Worm (Caenorhabditis elegans) whole organism, young adult: ENCODE results near the gene Y54F10BM.21.

Experiments used
- B0035.1 ChIP-seq: sonication (generic microtip); optimal IDR thresholded peaks from 2 replicates; lab custom pipeline; 2016; ENCODE audit warnings: missing genetic modification characterization, mild to moderate bottlenecking, missing compliant biosample characterization, missing genotype, missing genetic modification reagents
- B0261.1 ChIP-seq: sonication (generic microtip); optimal IDR thresholded peaks from 2 replicates; lab custom pipeline; 2016; ENCODE audit warnings: mild to moderate bottlenecking, missing genetic modification characterization, moderate library complexity, missing compliant biosample characterization
- B0336.3 ChIP-seq: fragments of 200-800 bp; sonication (Bioruptor generic); IDR thresholded peaks from 2 replicates; pipeline ENCODE4 v1.3.6; 2022; ENCODE audit warnings: missing genetic modification characterization, missing compliant biosample characterization
- D2030.7 ChIP-seq: fragments of 200-800 bp; sonication (Bioruptor generic); IDR thresholded peaks from 2 replicates; pipeline ENCODE4 v1.3.6; 2022; ENCODE audit warnings: missing genetic modification reagents, missing genetic modification characterization, missing compliant biosample characterization
- F22D6.2 ChIP-seq: sonication (generic microtip); optimal IDR thresholded peaks from 2 replicates; lab custom pipeline; 2016; ENCODE audit warnings: mild to moderate bottlenecking, missing genetic modification characterization, missing compliant biosample characterization
- T07F8.4 ChIP-seq: sonication (generic microtip); optimal IDR thresholded peaks from 2 replicates; lab custom pipeline; 2016; ENCODE audit warnings: mild to moderate bottlenecking, missing genetic modification characterization, moderate library complexity, missing compliant biosample characterization
- Y67H2A.10 ChIP-seq: fragments of 200-800 bp; sonication (Bioruptor generic); conservative IDR thresholded peaks from 2 replicates; pipeline ENCODE4 v1.3.6; 2022; ENCODE audit warnings: missing genetic modification reagents, missing genetic modification characterization, missing compliant biosample characterization
- akir-1 ChIP-seq: fragments of 200-800 bp; sonication (Bioruptor generic); optimal IDR thresholded peaks from 2 replicates; lab custom pipeline; 2018; ENCODE audit warnings: mild to moderate bottlenecking, missing genetic modification characterization, moderate library complexity, missing compliant biosample characterization
- aptf-2 ChIP-seq: fragments of 200-800 bp; sonication (Bioruptor generic); conservative IDR thresholded peaks from 2 replicates; pipeline ENCODE4 v1.3.6; 2022; ENCODE audit warnings: missing genetic modification reagents, missing genetic modification characterization, missing compliant biosample characterization
- attf-3 ChIP-seq: fragments of 200-800 bp; sonication (Bioruptor generic); conservative IDR thresholded peaks from 2 replicates; pipeline ENCODE4 v1.3.6; 2022; ENCODE audit warnings: missing genetic modification reagents, missing genetic modification characterization, missing compliant biosample characterization
- cebp-1 ChIP-seq, 2 experiments: fragments of 200-800 bp in 1 of 2; sonication (Bioruptor generic) in 1 of 2; sonication (generic microtip) in 1 of 2; IDR thresholded peaks in 1 of 2; optimal IDR thresholded peaks in 1 of 2; 2 replicates each; pipeline versions ENCODE4 v1.3.6 to Lab custom; 2017 to 2022; ENCODE audit warnings: missing compliant biosample characterization in 2 of 2, missing genetic modification characterization in 2 of 2, mild to moderate bottlenecking in 1 of 2, missing genetic modification reagents in 1 of 2, moderate library complexity in 1 of 2
- cebp-2 ChIP-seq: fragments of 200-800 bp; sonication (Bioruptor generic); IDR thresholded peaks from 2 replicates; pipeline ENCODE4 v1.3.6; 2022; ENCODE audit warnings: missing genetic modification characterization, missing compliant biosample characterization
- ceh-100 ChIP-seq: fragments of 200-800 bp; sonication (Bioruptor generic); IDR thresholded peaks from 2 replicates; pipeline ENCODE4 v1.3.6; 2022; ENCODE audit warnings: missing genetic modification reagents, missing genetic modification characterization, missing compliant biosample characterization
- ceh-27 ChIP-seq: fragments of 200-800 bp; sonication (Bioruptor generic); optimal IDR thresholded peaks from 2 replicates; lab custom pipeline; 2018; ENCODE audit warnings: mild to moderate bottlenecking, missing genetic modification characterization, moderate library complexity, missing compliant biosample characterization
- ceh-40 ChIP-seq: fragments of 200-800 bp; sonication (Bioruptor generic); IDR thresholded peaks from 2 replicates; pipeline ENCODE4 v1.3.6; 2022; ENCODE audit warnings: missing genetic modification characterization, missing compliant biosample characterization
- ceh-58 ChIP-seq: fragments of 200-800 bp; sonication (Bioruptor generic); IDR thresholded peaks from 2 replicates; pipeline ENCODE4 v1.3.6; 2022; ENCODE audit warnings: missing genetic modification characterization, missing compliant biosample characterization
- ceh-79 ChIP-seq: sonication (generic microtip); optimal IDR thresholded peaks from 2 replicates; lab custom pipeline; 2017; ENCODE audit warnings: mild to moderate bottlenecking, missing genetic modification characterization, missing compliant biosample characterization
- chd-7 ChIP-seq: sonication (generic microtip); optimal IDR thresholded peaks from 2 replicates; lab custom pipeline; 2016; ENCODE audit warnings: mild to moderate bottlenecking, missing genetic modification characterization, moderate library complexity, missing compliant biosample characterization
- die-1 ChIP-seq: sonication (generic microtip); optimal IDR thresholded peaks from 2 replicates; lab custom pipeline; 2016; ENCODE audit warnings: missing genotype, mild to moderate bottlenecking, missing genetic modification characterization, missing compliant biosample characterization
- efl-1 ChIP-seq: fragments of 150-350 bp; optimal IDR thresholded peaks from 2 replicates; lab custom pipeline; 2014; ENCODE audit warnings: missing biosample characterization, missing genetic modification reagents, missing genetic modification characterization
- ets-4 ChIP-seq: fragments of 200-800 bp; sonication (Bioruptor generic); optimal IDR thresholded peaks from 2 replicates; lab custom pipeline; 2018; ENCODE audit warnings: mild to moderate bottlenecking, missing genetic modification characterization, missing compliant biosample characterization
- him-1 ChIP-seq: sonication (generic microtip); optimal IDR thresholded peaks from 2 replicates; lab custom pipeline; 2016; ENCODE audit warnings: missing genotype, missing genetic modification reagents, missing genetic modification characterization, missing compliant biosample characterization
- hmg-1.2 ChIP-seq: fragments of 200-800 bp; sonication (Bioruptor generic); IDR thresholded peaks from 2 replicates; pipeline ENCODE4 v1.3.6; 2022; ENCODE audit warnings: missing genetic modification reagents, missing genetic modification characterization, missing compliant biosample characterization
- hmg-20 ChIP-seq: fragments of 200-800 bp; sonication (Bioruptor generic); IDR thresholded peaks from 2 replicates; pipeline ENCODE4 v1.3.6; 2022; ENCODE audit warnings: missing genetic modification reagents, missing genetic modification characterization, missing compliant biosample characterization
- let-526 ChIP-seq: fragments of 200-800 bp; sonication (Bioruptor generic); IDR thresholded peaks from 2 replicates; pipeline ENCODE4 v1.3.6; 2022; ENCODE audit warnings: missing genetic modification reagents, missing genetic modification characterization, missing compliant biosample characterization
- lin-26 ChIP-seq: fragments of 200-800 bp; sonication (Bioruptor generic); IDR thresholded peaks from 2 replicates; pipeline ENCODE4 v1.3.6; 2022; ENCODE audit warnings: missing genetic modification reagents, missing genetic modification characterization, missing compliant biosample characterization
- lsl-1 ChIP-seq: fragments of 200-800 bp; sonication (Bioruptor generic); optimal IDR thresholded peaks from 2 replicates; lab custom pipeline; 2018; ENCODE audit warnings: mild to moderate bottlenecking, missing genetic modification characterization, moderate library complexity, missing compliant biosample characterization
- madf-6 ChIP-seq: fragments of 200-800 bp; sonication (Bioruptor generic); IDR thresholded peaks from 2 replicates; pipeline ENCODE4 v1.3.6; 2022; ENCODE audit warnings: missing genetic modification reagents, missing genetic modification characterization, missing compliant biosample characterization
- mcd-1 ChIP-seq: fragments of 200-800 bp; sonication (Bioruptor generic); IDR thresholded peaks from 2 replicates; pipeline ENCODE4 v1.3.6; 2022; ENCODE audit warnings: missing genetic modification reagents, missing genetic modification characterization, missing compliant biosample characterization
- mes-4 ChIP-seq: sonication (generic microtip); optimal IDR thresholded peaks from 2 replicates; lab custom pipeline; 2016; ENCODE audit warnings: missing genotype, missing genetic modification characterization, missing compliant biosample characterization
- mxl-1 ChIP-seq: sonication (generic microtip); optimal IDR thresholded peaks from 2 replicates; lab custom pipeline; 2016; ENCODE audit warnings: missing genetic modification characterization, missing compliant biosample characterization
- nhr-80 ChIP-seq: sonication (generic microtip); optimal IDR thresholded peaks from 2 replicates; lab custom pipeline; 2016; ENCODE audit warnings: missing genetic modification characterization, missing compliant biosample characterization
- rpc-1 ChIP-seq, 2 experiments: fragments of 150-350 bp in 1 of 2; sonication (generic microtip) in 1 of 2; optimal IDR thresholded peaks; 2 replicates each; lab custom pipeline; 2014 to 2018; ENCODE audit warnings: missing biosample characterization in 1 of 2, missing genetic modification characterization in 1 of 2, missing genetic modification reagents in 1 of 2, missing genotype in 1 of 2
- sdz-38 ChIP-seq: sonication (generic microtip); optimal IDR thresholded peaks from 2 replicates; lab custom pipeline; 2016; ENCODE audit warnings: missing genotype, missing genetic modification characterization, missing compliant biosample characterization
- tbp1 ChIP-seq: fragments of 200-800 bp; sonication (Bioruptor generic); optimal IDR thresholded peaks from 2 replicates; lab custom pipeline; 2018; ENCODE audit warnings: mild to moderate bottlenecking, missing genetic modification characterization, missing compliant biosample characterization
- tbx-9 ChIP-seq: sonication (generic microtip); optimal IDR thresholded peaks from 2 replicates; lab custom pipeline; 2016; ENCODE audit warnings: borderline replicate concordance, missing genetic modification characterization, inconsistent platforms, missing compliant biosample characterization
- tlf-1 ChIP-seq: fragments of 200-800 bp; sonication (Bioruptor generic); optimal IDR thresholded peaks from 2 replicates; lab custom pipeline; 2018; ENCODE audit warnings: mild to moderate bottlenecking, missing genetic modification characterization, missing compliant biosample characterization
- unc-130 ChIP-seq: sonication (generic microtip); optimal IDR thresholded peaks from 2 replicates; lab custom pipeline; 2016; ENCODE audit warnings: missing genetic modification reagents, missing genetic modification characterization, missing compliant biosample characterization
- ztf-6 ChIP-seq: fragments of 200-800 bp; sonication (Bioruptor generic); IDR thresholded peaks from 2 replicates; pipeline ENCODE4 v1.3.6; 2022; ENCODE audit warnings: missing genetic modification reagents, missing genetic modification characterization, missing compliant biosample characterization

Y54F10BM.21 gene

DNA sequence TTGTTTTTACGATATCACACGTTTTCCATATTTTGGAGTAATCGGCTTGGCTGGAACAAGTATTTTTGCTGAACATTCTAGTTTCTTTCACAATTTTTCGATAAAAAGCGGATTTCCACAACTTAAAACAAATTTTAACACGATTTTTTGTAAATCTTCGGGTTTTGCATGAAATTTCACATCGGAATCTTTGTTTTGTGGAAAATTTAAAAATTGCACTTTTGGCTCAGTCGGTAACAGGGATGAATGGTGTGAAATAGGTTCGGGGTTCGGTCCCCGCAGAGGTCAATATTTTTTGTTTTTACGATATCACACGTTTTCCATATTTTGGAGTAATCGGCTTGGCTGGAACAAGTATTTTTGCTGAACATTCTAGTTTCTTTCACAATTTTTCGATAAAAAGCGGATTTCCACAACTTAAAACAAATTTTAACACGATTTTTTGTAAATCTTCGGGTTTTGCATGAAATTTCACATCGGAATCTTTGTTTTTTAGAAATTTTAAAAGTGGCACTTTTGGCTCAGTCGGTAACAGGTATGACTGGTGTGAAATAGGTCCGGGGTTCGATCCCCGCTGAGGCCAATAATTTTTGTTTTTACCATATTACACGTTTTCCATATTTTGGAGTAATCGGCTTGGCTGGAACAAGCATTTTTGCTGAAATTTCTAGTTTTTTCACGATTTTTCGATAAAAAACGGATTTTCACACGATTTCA is 13.4 kb downstream of the Y54F10BM.21 start:
- TF ChIP-seq hmg-1.2 (GFP tag; lab: Robert Waterston, UW) (peak; percentile 29; the same call in 1 of the 2 replicates), tbp1 (peak; percentile 82), lin-26 (GFP tag; lab: Robert Waterston, UW) (peak; percentile 65; the same call in 1 of the 2 replicates), lsl-1 (GFP tag; lab: Kevin White, UChicago) (peak; percentile 7), B0261.1 (tag; lab: Kevin White, UChicago) (peak; percentile 62), mcd-1 (GFP tag; lab: Robert Waterston, UW) (0 out of 2 replicates have a peak, but pooled peaks have one; percentile 13), rpc-1 (optimal IDR thresholded peaks at IDR 0.05; lab: Kevin White, UChicago) (peak; percentile 26), rpc-1 (tag; optimal IDR thresholded peaks at IDR 0.05; lab: Kevin White, UChicago) (peak; percentile 67)

DNA sequence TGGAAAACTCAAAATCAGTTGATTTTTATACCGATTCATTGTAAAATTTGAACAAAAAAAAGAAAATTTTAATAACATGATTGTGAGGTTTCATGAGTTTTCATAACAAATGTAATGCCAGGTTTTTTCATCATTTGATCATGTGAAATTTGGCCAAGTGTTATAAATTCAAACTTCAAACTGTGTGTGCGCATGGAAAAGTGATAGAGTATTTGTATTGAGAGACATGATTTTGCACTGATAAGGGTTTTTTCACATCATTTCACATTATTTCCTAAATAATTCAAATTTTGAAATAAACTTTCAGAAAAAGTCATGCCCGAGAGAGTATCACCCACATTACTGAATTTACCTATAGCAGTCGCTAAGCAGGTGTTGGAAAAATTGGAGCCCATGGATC is 14.2 kb downstream of the Y54F10BM.21 start, which contains the start of gene fbxa-219:
Gene fbxa-219, plus strand, starts transcription at position 277 of the 400 bp plus-strand sequence.
- no peak for TF ChIP-seq cebp-1 (GFP tag; IDR thresholded peaks at IDR 0.05; lab: Robert Waterston, UW)
- peak; percentile 22 for TF ChIP-seq cebp-1 (tag; optimal IDR thresholded peaks at IDR 0.05; lab: Kevin White, UChicago)
- no peak for TF ChIP-seq him-1 (tag; lab: Kevin White, UChicago)
- TF ChIP-seq ceh-79 (tag; lab: Kevin White, UChicago): no peak
- no peak for TF ChIP-seq Y67H2A.10
- no peak for TF ChIP-seq ceh-100 (GFP tag; lab: Robert Waterston, UW)
- peak; percentile 35 for TF ChIP-seq nhr-80
- TF ChIP-seq ets-4 (GFP tag; lab: Kevin White, UChicago): no peak

DNA sequence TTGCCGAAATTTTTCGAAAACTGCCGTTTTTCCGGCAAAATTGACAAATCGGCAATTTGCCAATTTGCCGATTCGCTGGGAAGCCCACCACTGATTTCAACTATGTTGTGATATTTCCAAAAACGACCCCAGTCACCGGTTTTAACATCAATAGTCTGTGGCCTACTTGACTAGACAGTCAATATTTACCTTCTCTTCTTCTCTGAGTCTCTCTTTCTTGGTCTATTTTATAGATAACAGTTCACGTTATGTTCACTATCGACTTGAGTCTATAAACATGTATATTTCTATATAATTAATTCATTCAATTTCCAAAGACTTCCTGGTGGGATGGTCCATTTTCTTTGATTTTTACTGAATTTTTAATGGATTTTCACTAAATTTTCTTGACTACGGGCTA is 17.8 kb downstream of the Y54F10BM.21 start:
- TF ChIP-seq die-1 (tag; lab: Kevin White, UChicago) (no peak), nhr-80 (peak; percentile 30), hmg-20 (GFP tag; lab: Robert Waterston, UW) (no peak)
- TF ChIP-seq, all 124 proteins: peak for 1

DNA sequence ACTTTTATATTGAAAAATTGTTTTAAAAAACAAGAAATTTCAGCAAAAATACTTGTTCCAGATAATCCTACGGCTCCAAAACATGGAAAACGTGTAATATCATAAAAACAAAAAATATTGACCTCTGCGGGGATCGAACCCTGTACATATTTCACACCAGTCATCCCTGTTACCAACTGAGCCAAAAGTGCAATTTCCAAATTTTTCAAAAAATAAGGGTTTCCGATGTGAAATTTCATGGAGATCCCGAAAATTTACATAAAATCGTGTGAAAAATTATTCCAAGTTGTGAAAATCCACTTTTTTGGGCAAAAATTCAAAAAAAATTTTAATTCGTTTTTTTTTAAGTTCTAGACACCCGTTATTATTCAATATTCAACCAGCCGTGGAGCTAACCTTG is 27.2 kb downstream of the Y54F10BM.21 start:
- TF ChIP-seq hmg-20 (GFP tag; lab: Robert Waterston, UW): no peak
- TF ChIP-seq tbp1: peak; percentile 85
- 0 out of 2 replicates have a peak, but pooled peaks have one; percentile 41 for TF ChIP-seq lin-26 (GFP tag; lab: Robert Waterston, UW)
- TF ChIP-seq efl-1 (GFP tag; lab: Kevin White, UChicago): no peak
- TF ChIP-seq B0336.3 (GFP tag; lab: Robert Waterston, UW): no peak
- peak; percentile 43 for TF ChIP-seq B0261.1 (tag; lab: Kevin White, UChicago)
- peak; percentile 47 for TF ChIP-seq die-1 (tag; lab: Kevin White, UChicago)
- no peak for TF ChIP-seq tlf-1 (GFP tag; lab: Kevin White, UChicago)
- TF ChIP-seq ztf-6: no peak
- peak; percentile 25; the same call in 1 of the 2 replicates for TF ChIP-seq D2030.7
- no peak for TF ChIP-seq F22D6.2
- no peak for TF ChIP-seq B0035.1 (tag; lab: Kevin White, UChicago)
- TF ChIP-seq tbx-9 (tag; lab: Kevin White, UChicago): no peak
- no peak for TF ChIP-seq ceh-40 (GFP tag; lab: Robert Waterston, UW)
- no peak for TF ChIP-seq mes-4 (tag; lab: Kevin White, UChicago)
- peak; percentile 32 for TF ChIP-seq rpc-1 (optimal IDR thresholded peaks at IDR 0.05; lab: Kevin White, UChicago)
- peak; percentile 73 for TF ChIP-seq rpc-1 (tag; optimal IDR thresholded peaks at IDR 0.05; lab: Kevin White, UChicago)
- TF ChIP-seq him-1 (tag; lab: Kevin White, UChicago): no peak
- no peak for TF ChIP-seq akir-1 (GFP tag; lab: Kevin White, UChicago)
- TF ChIP-seq, all 124 proteins: peak for 6

DNA sequence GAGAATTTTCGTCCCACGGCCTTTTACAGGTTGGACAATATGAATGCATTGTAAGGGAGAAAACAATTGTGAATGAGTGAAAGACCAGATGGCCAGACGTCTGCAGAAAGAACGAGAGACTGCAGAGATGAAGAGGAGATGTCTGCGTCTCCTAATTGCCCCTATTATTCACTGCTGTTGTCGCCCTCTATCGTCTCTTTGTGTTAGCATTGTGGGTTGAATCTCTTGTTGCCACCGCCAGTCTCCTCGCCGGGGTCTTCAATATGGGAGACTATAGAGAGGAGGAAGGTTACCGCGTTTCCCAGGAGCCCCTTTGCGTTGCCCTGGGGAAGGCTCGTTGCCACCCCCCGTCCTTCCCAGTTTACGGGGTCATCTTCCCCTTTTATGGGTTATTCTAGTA is 27.9 kb downstream of the Y54F10BM.21 start, which contains the start of gene Y54F10BM.9:
Gene Y54F10BM.9, minus strand, starts transcription at position 61 of the 400 bp plus-strand sequence.
- TF ChIP-seq aptf-2 (GFP tag; lab: Robert Waterston, UW): peak; percentile 89
- TF ChIP-seq hmg-20 (GFP tag; lab: Robert Waterston, UW): no peak
- TF ChIP-seq ceh-27 (GFP tag; lab: Kevin White, UChicago): peak; percentile 8
- TF ChIP-seq mxl-1 (tag; lab: Kevin White, UChicago): no peak
- TF ChIP-seq let-526 (GFP tag; lab: Robert Waterston, UW): no peak
- peak; percentile 10; the same call in 1 of the 2 replicates for TF ChIP-seq madf-6 (GFP tag; lab: Robert Waterston, UW)
- TF ChIP-seq sdz-38: no peak
- TF ChIP-seq hmg-1.2 (GFP tag; lab: Robert Waterston, UW): peak; percentile 74; the same call in 1 of the 2 replicates
- TF ChIP-seq attf-3: no peak
- no peak for TF ChIP-seq chd-7 (tag; lab: Kevin White, UChicago)
- TF ChIP-seq ceh-58 (GFP tag; lab: Robert Waterston, UW): no peak
- TF ChIP-seq mcd-1 (GFP tag; lab: Robert Waterston, UW): peak; percentile 18; the same call in 1 of the 2 replicates
- TF ChIP-seq unc-130 (GFP tag; lab: Kevin White, UChicago): no peak
- TF ChIP-seq T07F8.4 (tag; lab: Kevin White, UChicago): no peak
- no peak for TF ChIP-seq cebp-2 (GFP tag; lab: Robert Waterston, UW)
